Fruit fly (Drosophila melanogaster) whole organism, prepupa: ENCODE measurements around the gene Rcd7.

Experiments
- CG3032 ChIP-seq: fragments of 200-800 bp; optimal IDR thresholded peaks from 2 replicates; lab custom pipeline; 2019; ENCODE audit warnings: missing biosample characterization, mild to moderate bottlenecking, missing genetic modification characterization, moderate library complexity
- CG6854 ChIP-seq: fragments of 200-800 bp; sonication (Bioruptor generic); optimal IDR thresholded peaks from 2 replicates; lab custom pipeline; 2017; ENCODE audit warnings: missing biosample characterization, mild to moderate bottlenecking, missing genetic modification characterization
- Ets21C ChIP-seq: fragments of 200-800 bp; sonication (Bioruptor generic); optimal IDR thresholded peaks from 3 replicates; lab custom pipeline; 2016; ENCODE audit warnings: missing biosample characterization, missing genetic modification characterization
- eg ChIP-seq: fragments of 200-800 bp; sonication (Bioruptor generic); IDR thresholded peaks from 3 replicates; pipeline ENCODE4 v1.3.6; 2022; ENCODE audit warnings: missing biosample characterization, missing genetic modification characterization
- net ChIP-seq: fragments of 200-800 bp; sonication (Bioruptor generic); optimal IDR thresholded peaks from 3 replicates; lab custom pipeline; 2016; ENCODE audit warnings: missing biosample characterization, missing genetic modification characterization
- pdm3 ChIP-seq: fragments of 200-800 bp; sonication (Bioruptor generic); optimal IDR thresholded peaks from 3 replicates; lab custom pipeline; 2016; ENCODE audit warnings: missing biosample characterization, missing genetic modification characterization
- topi ChIP-seq: fragments of 200-800 bp; sonication (Bioruptor generic); optimal IDR thresholded peaks from 3 replicates; lab custom pipeline; 2016; ENCODE audit warnings: missing biosample characterization, missing genetic modification characterization

dm6 chr3L:19518232-19518631 is 26.7 kb upstream of the Rcd7 start, which contains the start of gene Cpr76Ba:
- TF ChIP-seq net (GFP tag; lab: Kevin White, UChicago) (no peak), CG3032 (no peak), pdm3 (GFP tag; lab: Kevin White, UChicago) (no peak), CG6854 (no peak), topi (GFP tag; lab: Kevin White, UChicago) (no peak), Ets21C (no peak), eg (GFP tag; lab: Robert Waterston, UW) (no peak)
